Worm (Caenorhabditis elegans) whole organism, late embryonic: ENCODE measurements around the gene sri-24.
"Not testable (repeated sequence)": the region's sequence is repeated elsewhere in the genome, so short reads cannot be mapped to it uniquely, and the experiment has no call there.

ENCODE experiments used
- C08G9.2 ChIP-seq: sonication (generic microtip); optimal IDR thresholded peaks from 2 replicates; lab custom pipeline; 2016; ENCODE audit warnings: mild to moderate bottlenecking, missing genetic modification characterization, moderate library complexity, missing compliant biosample characterization
- ahr-1 ChIP-seq: sonication (generic microtip); optimal IDR thresholded peaks from 2 replicates; lab custom pipeline; 2016; ENCODE audit warnings: missing genetic modification characterization, missing compliant biosample characterization
- ceh-14 ChIP-seq: sonication (generic microtip); optimal IDR thresholded peaks from 2 replicates; lab custom pipeline; 2016; ENCODE audit warnings: missing genotype, missing genetic modification characterization, missing compliant biosample characterization
- ceh-18 ChIP-seq: sonication (generic microtip); optimal IDR thresholded peaks from 2 replicates; lab custom pipeline; 2016; ENCODE audit warnings: missing genetic modification characterization, missing compliant biosample characterization
- ceh-22 ChIP-seq: sonication (generic microtip); optimal IDR thresholded peaks from 2 replicates; lab custom pipeline; 2017; ENCODE audit warnings: missing biosample characterization, missing genetic modification characterization
- ceh-30 ChIP-seq: fragments of 150-350 bp; optimal IDR thresholded peaks from 2 replicates; lab custom pipeline; 2014; ENCODE audit warnings: missing biosample characterization, missing genetic modification characterization
- ceh-31 ChIP-seq: sonication (generic microtip); optimal IDR thresholded peaks from 2 replicates; lab custom pipeline; 2016; ENCODE audit warnings: missing genetic modification characterization, missing compliant biosample characterization
- ceh-34 ChIP-seq: sonication (generic microtip); optimal IDR thresholded peaks from 2 replicates; lab custom pipeline; 2016; ENCODE audit warnings: mild to moderate bottlenecking, missing genetic modification characterization, missing compliant biosample characterization
- ceh-48 ChIP-seq: sonication (generic microtip); optimal IDR thresholded peaks from 2 replicates; lab custom pipeline; 2016; ENCODE audit warnings: missing genetic modification characterization, inconsistent platforms, missing compliant biosample characterization
- che-1 ChIP-seq: sonication (generic microtip); optimal IDR thresholded peaks from 2 replicates; lab custom pipeline; 2016; ENCODE audit warnings: mild to moderate bottlenecking, missing genetic modification characterization, missing compliant biosample characterization
- elt-2 ChIP-seq: sonication (generic microtip); optimal IDR thresholded peaks from 2 replicates; lab custom pipeline; 2016; ENCODE audit warnings: missing genetic modification reagents, missing genetic modification characterization, missing compliant biosample characterization
- elt-4 ChIP-seq: sonication (generic microtip); optimal IDR thresholded peaks from 2 replicates; lab custom pipeline; 2016; ENCODE audit warnings: missing genetic modification characterization, missing compliant biosample characterization
- eyg-1 ChIP-seq: sonication (generic microtip); optimal IDR thresholded peaks from 2 replicates; lab custom pipeline; 2016; ENCODE audit warnings: missing genotype, missing genetic modification characterization, missing compliant biosample characterization
- gmeb-2 ChIP-seq: sonication (generic microtip); optimal IDR thresholded peaks from 2 replicates; lab custom pipeline; 2016; ENCODE audit warnings: missing genetic modification characterization, inconsistent platforms, missing compliant biosample characterization
- hlh-13 ChIP-seq: fragments of 200-800 bp; sonication (Bioruptor generic); optimal IDR thresholded peaks from 2 replicates; lab custom pipeline; 2018; ENCODE audit warnings: mild to moderate bottlenecking, missing genetic modification characterization, missing compliant biosample characterization
- hlh-30 ChIP-seq: sonication (generic microtip); optimal IDR thresholded peaks from 2 replicates; lab custom pipeline; 2017; ENCODE audit warnings: antibody characterized with exemption, missing genetic modification characterization, missing compliant biosample characterization; ENCODE audit not compliant: insufficient read depth
- hlh-8 ChIP-seq: sonication (generic microtip); optimal IDR thresholded peaks from 2 replicates; lab custom pipeline; 2016; ENCODE audit warnings: missing genotype, missing genetic modification characterization, missing compliant biosample characterization
- madf-2 ChIP-seq: sonication (generic microtip); optimal IDR thresholded peaks from 2 replicates; lab custom pipeline; 2017; ENCODE audit warnings: missing genetic modification characterization, missing compliant biosample characterization
- mec-3 ChIP-seq: sonication (generic microtip); optimal IDR thresholded peaks from 2 replicates; lab custom pipeline; 2016; ENCODE audit warnings: borderline replicate concordance, missing genetic modification characterization, missing compliant biosample characterization
- nhr-11 ChIP-seq: fragments of 150-350 bp; optimal IDR thresholded peaks from 2 replicates; lab custom pipeline; 2014; ENCODE audit warnings: missing biosample characterization, missing genetic modification characterization
- npax-4 ChIP-seq: sonication (generic microtip); optimal IDR thresholded peaks from 2 replicates; lab custom pipeline; 2016; ENCODE audit warnings: missing genetic modification characterization, missing compliant biosample characterization
- pag-3 ChIP-seq: sonication (generic microtip); optimal IDR thresholded peaks from 2 replicates; lab custom pipeline; 2016; ENCODE audit warnings: missing compliant biosample characterization, missing genetic modification characterization, borderline replicate concordance
- pax-1 ChIP-seq: fragments of 150-350 bp; optimal IDR thresholded peaks from 2 replicates; lab custom pipeline; 2014; ENCODE audit warnings: missing biosample characterization, missing genetic modification characterization
- pha-2 ChIP-seq: sonication (generic microtip); optimal IDR thresholded peaks from 2 replicates; lab custom pipeline; 2017; ENCODE audit warnings: mild to moderate bottlenecking, missing genetic modification characterization, missing compliant biosample characterization
- pha-4 ChIP-seq: fragments of 150-350 bp; optimal IDR thresholded peaks from 2 replicates; lab custom pipeline; 2018; ENCODE audit warnings: missing biosample characterization, missing genetic modification reagents, missing genetic modification characterization
- pqm-1 ChIP-seq: sonication (generic microtip); optimal IDR thresholded peaks from 2 replicates; lab custom pipeline; 2016; ENCODE audit warnings: missing genetic modification characterization, missing compliant biosample characterization
- pros-1 ChIP-seq: fragments of 150-350 bp; optimal IDR thresholded peaks from 2 replicates; lab custom pipeline; 2014; ENCODE audit warnings: missing biosample characterization, missing genetic modification reagents, missing genetic modification characterization
- ref-2 ChIP-seq: sonication (generic microtip); optimal IDR thresholded peaks from 2 replicates; lab custom pipeline; 2016; ENCODE audit warnings: missing genetic modification characterization, missing compliant biosample characterization
- rnt-1 ChIP-seq: sonication (generic microtip); optimal IDR thresholded peaks from 2 replicates; lab custom pipeline; 2016; ENCODE audit warnings: missing genetic modification characterization, missing compliant biosample characterization
- sox-2 ChIP-seq: fragments of 200-800 bp; sonication (Bioruptor generic); IDR thresholded peaks from 2 replicates; pipeline ENCODE4 v1.3.6; 2022; ENCODE audit warnings: missing genetic modification reagents, missing genetic modification characterization, missing compliant biosample characterization
- syd-9 ChIP-seq: sonication (generic microtip); optimal IDR thresholded peaks from 2 replicates; lab custom pipeline; 2016; ENCODE audit warnings: mild to moderate bottlenecking, missing genetic modification characterization, moderate library complexity, missing compliant biosample characterization
- tbx-2 ChIP-seq: sonication (generic microtip); optimal IDR thresholded peaks from 2 replicates; lab custom pipeline; 2016; ENCODE audit warnings: missing genetic modification characterization, missing compliant biosample characterization
- tbx-7 ChIP-seq: sonication (generic microtip); optimal IDR thresholded peaks from 2 replicates; lab custom pipeline; 2016; ENCODE audit warnings: missing genotype, missing genetic modification characterization, missing compliant biosample characterization
- unc-3 ChIP-seq, 2 experiments: fragments of 200-800 bp in 1 of 2; sonication (Bioruptor generic) in 1 of 2; sonication (generic microtip) in 1 of 2; conservative IDR thresholded peaks in 1 of 2; optimal IDR thresholded peaks in 1 of 2; 2 replicates each; pipeline versions ENCODE4 v1.3.6 to Lab custom; 2016 to 2022; ENCODE audit warnings: missing compliant biosample characterization in 2 of 2, missing genetic modification characterization in 2 of 2, missing genetic modification reagents in 1 of 2
- unc-55 ChIP-seq: sonication (generic microtip); optimal IDR thresholded peaks from 2 replicates; lab custom pipeline; 2017; ENCODE audit warnings: missing biosample characterization, missing genetic modification reagents, missing genetic modification characterization
- zip-5 ChIP-seq: sonication (generic microtip); optimal IDR thresholded peaks from 2 replicates; lab custom pipeline; 2016; ENCODE audit warnings: missing genetic modification characterization, missing compliant biosample characterization

The sri-24 gene

ce11 chrV:15193909-15194308 is 18.1 kb upstream of the sri-24 start, which contains the start of gene Y75B12B.13:
TSS of gene Y75B12B.13 (minus strand) at chrV:15194009.
- TF ChIP-seq pros-1 (tag; lab: Kevin White, UChicago) = no peak
- TF ChIP-seq ref-2 = no peak
- TF ChIP-seq pha-2 = no peak
- no peak for TF ChIP-seq ceh-14
- no peak for TF ChIP-seq elt-4 (tag; lab: Kevin White, UChicago)
- TF ChIP-seq rnt-1 (tag; lab: Kevin White, UChicago) = no peak
- TF ChIP-seq zip-5 (tag; lab: Kevin White, UChicago) = no peak
- TF ChIP-seq mec-3 (tag; lab: Kevin White, UChicago) = no peak
- TF ChIP-seq pag-3 (tag; lab: Kevin White, UChicago) = no peak
- no peak for TF ChIP-seq unc-3 (GFP tag; conservative IDR thresholded peaks at IDR 0.05; lab: Robert Waterston, UW)
- no peak for TF ChIP-seq unc-3 (tag; optimal IDR thresholded peaks at IDR 0.05; lab: Kevin White, UChicago)
- TF ChIP-seq ahr-1 (tag; lab: Kevin White, UChicago) = no peak
- TF ChIP-seq elt-2 (tag; lab: Kevin White, UChicago) = no peak
- TF ChIP-seq gmeb-2 (tag; lab: Kevin White, UChicago) = no peak
- TF ChIP-seq unc-55 (GFP tag; lab: Kevin White, UChicago) = no peak
- no peak for TF ChIP-seq ceh-30 (tag; lab: Kevin White, UChicago)
- TF ChIP-seq tbx-2 (tag; lab: Kevin White, UChicago) = no peak
- TF ChIP-seq, all 69 proteins: peak for 0

DNA sequence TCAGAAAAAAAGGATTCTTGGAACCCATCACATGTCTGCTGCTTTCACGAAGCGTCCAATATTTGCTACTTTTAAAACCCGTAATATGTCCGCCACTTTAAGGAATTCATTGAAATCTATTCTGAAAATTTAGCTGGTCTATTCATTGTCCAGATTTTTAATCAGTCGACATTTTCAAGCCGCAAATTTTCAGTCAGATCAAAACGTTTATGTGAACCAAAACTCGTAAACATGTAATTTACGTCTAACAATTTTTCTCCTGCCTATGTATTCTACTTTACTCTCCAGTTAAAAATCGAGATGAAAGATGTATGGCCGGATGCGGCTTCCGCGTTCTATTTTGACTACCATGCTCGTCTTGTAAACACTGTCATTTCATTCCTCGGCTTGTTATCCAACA is 14.0 kb upstream of the sri-24 start, which contains the start of gene srw-1:
srw-1 (plus strand) TSS at position 301 of the 400 bp plus-strand sequence.
- TF ChIP-seq rnt-1 (tag; lab: Kevin White, UChicago) (no peak), mec-3 (tag; lab: Kevin White, UChicago) (no peak), ahr-1 (tag; lab: Kevin White, UChicago) (no peak), pha-4 (tag; lab: Kevin White, UChicago) (no peak), ceh-18 (no peak), tbx-2 (tag; lab: Kevin White, UChicago) (no peak)

DNA sequence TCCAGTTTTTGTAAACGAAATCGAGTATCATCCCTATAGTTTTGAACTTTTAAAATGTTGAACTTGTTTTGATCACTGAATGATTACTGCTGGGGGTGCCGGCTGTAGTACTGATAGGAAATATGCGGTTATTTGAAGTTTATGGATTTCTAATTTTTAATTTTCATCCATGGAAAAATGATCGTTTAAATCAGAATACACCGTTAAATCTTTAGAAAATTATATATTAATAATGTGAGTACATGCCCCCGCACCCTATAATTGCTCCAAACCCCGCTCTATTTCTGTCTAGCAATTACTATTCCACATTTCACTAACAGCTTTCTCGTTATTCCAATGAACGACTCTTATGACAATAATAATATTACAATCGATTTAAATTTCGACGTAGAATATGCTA is 12.2 kb upstream of the sri-24 start, which contains the start of gene Y75B12B.10:
Y75B12B.10 (plus strand) TSS at position 301 of the 400 bp plus-strand sequence.
- TF ChIP-seq npax-4 (tag; lab: Kevin White, UChicago) (no peak), elt-4 (tag; lab: Kevin White, UChicago) (no peak), hlh-30 (tag; lab: Kevin White, UChicago) (no peak), eyg-1 (tag; lab: Kevin White, UChicago) (no peak), che-1 (tag; lab: Kevin White, UChicago) (no peak), C08G9.2 (tag; lab: Kevin White, UChicago) (no peak), ceh-22 (tag; lab: Kevin White, UChicago) (no peak), pax-1 (no peak)
- TF ChIP-seq, all 69 proteins: peak for 0

DNA sequence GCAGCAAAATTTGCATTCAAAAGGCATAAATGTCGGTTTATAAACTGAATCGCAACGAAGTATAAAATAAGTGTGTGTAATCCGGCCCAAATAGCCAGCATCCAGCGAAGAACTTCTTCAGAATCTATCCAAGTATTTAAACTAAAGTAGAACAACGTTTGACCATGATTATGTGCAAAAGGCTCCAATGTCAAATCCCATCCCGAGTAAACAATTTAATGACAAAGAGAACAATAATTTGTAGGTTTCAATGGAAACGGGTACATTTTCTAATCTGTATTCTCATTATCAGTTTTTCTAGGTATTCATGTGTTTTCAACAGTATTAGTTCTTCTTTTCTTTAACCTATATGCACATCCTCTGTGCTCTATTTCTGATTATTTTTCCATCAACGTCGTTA is 4.3 kb upstream of the sri-24 start, which contains the start of gene C41G6.12:
C41G6.12 (minus strand) TSS at position 101 of the 400 bp plus-strand sequence.
- not testable (repeated sequence) for TF ChIP-seq ceh-22 (tag; lab: Kevin White, UChicago); ceh-34 (tag; lab: Kevin White, UChicago); nhr-11

- not testable (repeated sequence) for TF ChIP-seq pqm-1, ceh-18, ceh-14
Measured at ce11 chrV:15215175-15215574, 3.2 kb downstream of the sri-24 start, which contains the start of gene sri-26. TSS of gene sri-26 (plus strand) at chrV:15215475.

DNA sequence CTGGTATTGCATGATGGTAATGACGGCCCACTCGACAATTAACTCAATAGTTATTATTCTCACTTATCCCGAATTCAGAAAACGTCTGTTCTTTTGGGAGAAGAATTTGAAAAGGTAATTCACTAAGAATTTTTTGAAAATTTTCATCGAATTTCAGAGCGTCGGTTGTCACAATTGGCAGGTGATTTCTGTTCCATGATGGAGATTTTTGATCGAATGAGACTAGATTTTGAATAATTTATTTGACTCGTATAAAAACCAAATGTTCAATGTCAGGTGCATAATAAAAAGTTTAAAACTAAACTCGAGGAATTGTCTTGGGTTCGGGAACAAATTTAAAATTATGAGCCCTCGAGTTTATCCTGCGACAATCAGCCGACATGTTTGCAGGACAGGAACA is 4.7 kb downstream of the sri-24 start, which contains the start of gene sri-25:
sri-25 (plus strand) TSS at position 301 of the 400 bp plus-strand sequence.
- no peak for TF ChIP-seq ceh-31 (tag; lab: Kevin White, UChicago)
- TF ChIP-seq elt-2 (tag; lab: Kevin White, UChicago) = no peak
- TF ChIP-seq sox-2 (GFP tag; lab: Robert Waterston, UW) = no peak
- TF ChIP-seq syd-9 (tag; lab: Kevin White, UChicago) = no peak
- no peak for TF ChIP-seq hlh-8
- TF ChIP-seq eyg-1 (tag; lab: Kevin White, UChicago) = no peak
- TF ChIP-seq hlh-13 (GFP tag; lab: Kevin White, UChicago) = no peak
- TF ChIP-seq ceh-48 (tag; lab: Kevin White, UChicago) = no peak
- TF ChIP-seq madf-2 = no peak
- no peak for TF ChIP-seq ceh-34 (tag; lab: Kevin White, UChicago)
- no peak for TF ChIP-seq tbx-7
- TF ChIP-seq pax-1 = no peak
